Worm (Caenorhabditis elegans): ENCODE results near the gene Y38A10A.2.

Y38A10A.2 gene

ce11 chrV:6018944-6019450 is 44.2 kb downstream of the Y38A10A.2 start, which contains the start of gene picc-1:
picc-1 (plus strand) TSS chrV:6018994.
- TF ChIP-seq gei-17 (GFP tag; optimal IDR thresholded peaks at IDR 0.05) = no peak
- TF ChIP-seq lin-26 (GFP tag; IDR thresholded peaks at IDR 0.05) = no peak
- TF ChIP-seq mcd-1 (GFP tag; IDR thresholded peaks at IDR 0.05) = 0 out of 2 replicates have a peak, but pooled peaks have one; percentile 29
- peak; percentile 21; the same call in 1 of the 2 replicates for TF ChIP-seq cebp-1 (GFP tag; IDR thresholded peaks at IDR 0.05)
- TF ChIP-seq cebp-1 (tag; optimal IDR thresholded peaks at IDR 0.05) = peak; percentile 7
- TF ChIP-seq Y79H2A.3 (GFP tag; conservative IDR thresholded peaks at IDR 0.05) = peak; percentile 84
- TF ChIP-seq Y56A3A.18 (GFP tag; IDR thresholded peaks at IDR 0.05) = 0 out of 2 replicates have a peak, but pooled peaks have one; percentile 23
- peak; percentile 29 for TF ChIP-seq lin-54 (GFP tag; optimal IDR thresholded peaks at IDR 0.05)
- TF ChIP-seq tbp1 (GFP tag; optimal IDR thresholded peaks at IDR 0.05) = peak; percentile 26
- no peak; the same call in 1 of the 2 replicates for TF ChIP-seq pbrm-1 (GFP tag; IDR thresholded peaks at IDR 0.05)
- TF ChIP-seq Y53G8AR.9 (GFP tag; conservative IDR thresholded peaks at IDR 0.05) = 0 out of 2 replicates have a peak, but pooled peaks have one; percentile 22
- no peak for TF ChIP-seq B0019.2 (GFP tag; conservative IDR thresholded peaks at IDR 0.05)
- no peak for TF ChIP-seq ceh-100 (GFP tag; IDR thresholded peaks at IDR 0.05)
- no peak for TF ChIP-seq nhr-179 (tag; optimal IDR thresholded peaks at IDR 0.05)
- TF ChIP-seq atf-7 (tag; optimal IDR thresholded peaks at IDR 0.05) = no peak
- TF ChIP-seq attf-5 (GFP tag; optimal IDR thresholded peaks at IDR 0.05) = no peak
- TF ChIP-seq madf-10 (tag; optimal IDR thresholded peaks at IDR 0.05) = no peak
- TF ChIP-seq ets-4 (GFP tag; optimal IDR thresholded peaks at IDR 0.05) = no peak
- 0 out of 2 replicates have a peak, but pooled peaks have one; percentile 51 for TF ChIP-seq hsf-1 (GFP tag; IDR thresholded peaks at IDR 0.05)
- TF ChIP-seq ZK185.1 (tag; optimal IDR thresholded peaks at IDR 0.05; ENCODE audit: poor library complexity, severe bottlenecking) = peak; percentile 61
- TF ChIP-seq fkh-3 (tag; optimal IDR thresholded peaks at IDR 0.05) = no peak
- TF ChIP-seq athp-1 (tag; optimal IDR thresholded peaks at IDR 0.05) = peak; percentile 7
- TF ChIP-seq xnd-1 (tag; optimal IDR thresholded peaks at IDR 0.05) = peak; percentile 6
- TF ChIP-seq sdz-38 (tag; optimal IDR thresholded peaks at IDR 0.05) = no peak
- TF ChIP-seq Y95B8A.8 (GFP tag; IDR thresholded peaks at IDR 0.05) = 0 out of 2 replicates have a peak, but pooled peaks have one; percentile 51
- 0 out of 2 replicates have a peak, but pooled peaks have one; percentile 7 for TF ChIP-seq ekl-4 (GFP tag; IDR thresholded peaks at IDR 0.05)
- peak; percentile 85; the same call in 1 of the 2 replicates for TF ChIP-seq nhr-120 (GFP tag; IDR thresholded peaks at IDR 0.05)
- TF ChIP-seq attf-3 (GFP tag; conservative IDR thresholded peaks at IDR 0.05) = peak; percentile 42; the same call in 1 of the 2 replicates
- 0 out of 2 replicates have a peak, but pooled peaks have one; percentile 18 for TF ChIP-seq dox-1 (GFP tag; IDR thresholded peaks at IDR 0.05)
- peak; percentile 61 for TF ChIP-seq madf-6 (GFP tag; IDR thresholded peaks at IDR 0.05)
- peak; percentile 25 for TF ChIP-seq lin-40 (tag; optimal IDR thresholded peaks at IDR 0.05)
- no peak for TF ChIP-seq F49E8.2 (tag; optimal IDR thresholded peaks at IDR 0.05; ENCODE audit: insufficient read depth)
- TF ChIP-seq ztf-3 (GFP tag; optimal IDR thresholded peaks at IDR 0.05) = no peak
- TF ChIP-seq chd-7 (tag; optimal IDR thresholded peaks at IDR 0.05) = peak; percentile 50
- peak; percentile 78 for TF ChIP-seq B0336.3 (GFP tag; IDR thresholded peaks at IDR 0.05)
- TF ChIP-seq F23B12.7 (tag; optimal IDR thresholded peaks at IDR 0.05; ENCODE audit: insufficient read depth) = no peak
- 0 out of 2 replicates have a peak, but pooled peaks have one; percentile 22 for TF ChIP-seq rcor-1 (GFP tag; IDR thresholded peaks at IDR 0.05)
- TF ChIP-seq snpc-4 (GFP tag; optimal IDR thresholded peaks at IDR 0.05) = no peak
- TF ChIP-seq snpc-4 (tag; optimal IDR thresholded peaks at IDR 0.05) = peak in 2 of 4 experiments; percentile 15 to 24
- TF ChIP-seq D2030.7 (GFP tag; IDR thresholded peaks at IDR 0.05) = peak; percentile 34; the same call in 1 of the 2 replicates
- TF ChIP-seq let-607 (tag; optimal IDR thresholded peaks at IDR 0.05) = peak in 1 of 2 experiments; percentile 5
